Worm (Caenorhabditis elegans): ENCODE data around the gene Y69A2AR.1.
A peak's percentile ranks its signal among the peaks of the same experiment; 100 is the strongest.

Y69A2AR.1 gene

DNA sequence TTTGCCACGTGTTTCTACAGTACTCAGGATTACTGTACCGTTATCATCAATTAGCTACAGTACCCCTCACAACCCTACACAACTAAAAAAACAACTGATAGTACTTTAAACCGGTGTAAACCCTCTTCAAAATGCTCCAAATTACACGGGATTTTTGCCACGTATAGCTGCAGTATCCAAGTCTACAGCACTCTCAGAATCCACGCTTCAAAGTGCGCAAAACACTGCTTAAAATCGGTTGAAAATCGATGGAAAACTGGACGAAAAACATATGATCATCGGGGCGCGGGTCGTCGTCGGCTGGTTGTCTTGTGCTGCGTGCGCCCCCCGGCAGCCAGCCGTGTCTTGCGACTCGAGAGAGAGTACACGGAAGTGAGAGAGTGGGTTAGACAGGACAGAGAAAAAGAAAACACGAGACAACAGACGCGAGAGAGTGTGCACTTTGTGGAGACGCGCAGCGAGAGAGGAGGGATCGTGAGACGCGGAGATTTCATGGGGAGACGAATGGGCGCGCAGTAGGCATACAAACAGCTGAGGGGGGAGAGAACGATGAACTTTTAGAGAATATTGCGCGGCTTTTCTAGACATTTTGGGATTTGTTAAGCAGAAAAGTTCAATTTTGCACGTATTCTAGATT is 41.6 kb downstream of the Y69A2AR.1 start:
- TF ChIP-seq vab-7 (GFP tag; IDR thresholded peaks at IDR 0.05) (peak; percentile 40; the same call in 1 of the 2 replicates), spr-1 (tag; optimal IDR thresholded peaks at IDR 0.05) (peak; percentile 83), Y48G9A.11 (GFP tag; IDR thresholded peaks at IDR 0.05) (peak; percentile 53; the same call in 1 of the 2 replicates), Y105C5A.15 (GFP tag; IDR thresholded peaks at IDR 0.05) (no peak), aly-2 (tag; optimal IDR thresholded peaks at IDR 0.05) (no peak), pha-4 (GFP tag; IDR thresholded peaks at IDR 0.05) (peak; percentile 46), pha-4 (tag; optimal IDR thresholded peaks at IDR 0.05) (no peak), nhr-42 (GFP tag; IDR thresholded peaks at IDR 0.05) (no peak; the same call in 1 of the 2 replicates), nhr-76 (tag; optimal IDR thresholded peaks at IDR 0.05) (no peak), mep-1 (tag; optimal IDR thresholded peaks at IDR 0.05) (peak; percentile 91), snpc-1.2 (GFP tag; IDR thresholded peaks at IDR 0.05) (no peak), lin-29 (GFP tag; IDR thresholded peaks at IDR 0.05) (no peak), F44E2.7 (GFP tag; IDR thresholded peaks at IDR 0.05) (no peak), skn-1 (tag; optimal IDR thresholded peaks at IDR 0.05) (no peak), egl-27 (tag; optimal IDR thresholded peaks at IDR 0.05) (no peak), ctbp-1 (GFP tag; IDR thresholded peaks at IDR 0.05) (peak; percentile 68), daf-12 (tag; optimal IDR thresholded peaks at IDR 0.05) (no peak), nhr-48 (tag; optimal IDR thresholded peaks at IDR 0.05) (peak; percentile 51), lim-7 (GFP tag; IDR thresholded peaks at IDR 0.05) (0 out of 2 replicates have a peak, but pooled peaks have one; percentile 41), jun-1 (tag; optimal IDR thresholded peaks at IDR 0.05) (peak; percentile 3), D1046.2 (GFP tag; IDR thresholded peaks at IDR 0.05) (no peak), F26F4.8 (GFP tag; conservative IDR thresholded peaks at IDR 0.05) (no peak), hlh-11 (tag; optimal IDR thresholded peaks at IDR 0.05) (peak; percentile 99), hmg-1.1 (GFP tag; IDR thresholded peaks at IDR 0.05) (peak; percentile 96), Y75B8A.6 (GFP tag; IDR thresholded peaks at IDR 0.05) (no peak), dpl-1 (GFP tag; optimal IDR thresholded peaks at IDR 0.05) (peak; percentile 59), ztf-11 (tag; optimal IDR thresholded peaks at IDR 0.05) (no peak), spr-3 (GFP tag; optimal IDR thresholded peaks at IDR 0.05) (no peak), madf-5 (GFP tag; IDR thresholded peaks at IDR 0.05) (no peak), nhr-41 (GFP tag; IDR thresholded peaks at IDR 0.05) (no peak), zip-2 (tag; optimal IDR thresholded peaks at IDR 0.05) (no peak), nhr-6 (tag; optimal IDR thresholded peaks at IDR 0.05) (peak; percentile 83), F37D6.2 (tag; optimal IDR thresholded peaks at IDR 0.05) (peak; percentile 60), mxl-2 (GFP tag; conservative IDR thresholded peaks at IDR 0.05) (no peak; the same call in 1 of the 2 replicates), lin-15B (tag; optimal IDR thresholded peaks at IDR 0.05) (peak; percentile 19), ceh-32 (tag; optimal IDR thresholded peaks at IDR 0.05; ENCODE audit: poor library complexity) (no peak), daf-16 (GFP tag; optimal IDR thresholded peaks at IDR 0.05) (peak; percentile 17 to 43), daf-16 (tag; optimal IDR thresholded peaks at IDR 0.05) (peak; percentile 86), mdt-29 (GFP tag; IDR thresholded peaks at IDR 0.05) (no peak), Y5F2A.4 (GFP tag; optimal IDR thresholded peaks at IDR 0.05) (no peak), zag-1 (tag; optimal IDR thresholded peaks at IDR 0.05) (no peak), T26A8.4 (GFP tag; IDR thresholded peaks at IDR 0.05) (peak; percentile 62), ceh-44 (GFP tag; IDR thresholded peaks at IDR 0.05) (0 out of 2 replicates have a peak, but pooled peaks have one; percentile 44), lin-39 (tag; optimal IDR thresholded peaks at IDR 0.05) (no peak), duxl-1 (tag; optimal IDR thresholded peaks at IDR 0.05; ENCODE audit: poor library complexity) (peak; percentile 75), T20F7.1 (GFP tag; optimal IDR thresholded peaks at IDR 0.05) (peak; percentile 35), unc-130 (GFP tag; optimal IDR thresholded peaks at IDR 0.05) (peak; percentile 50), nhr-11 (tag; optimal IDR thresholded peaks at IDR 0.05) (peak; percentile 40), R02D3.7 (tag; optimal IDR thresholded peaks at IDR 0.05) (no peak), dmd-8 (GFP tag; IDR thresholded peaks at IDR 0.05) (no peak), lir-3 (tag; optimal IDR thresholded peaks at IDR 0.05) (no peak), tra-1 (GFP tag; IDR thresholded peaks at IDR 0.05) (peak; percentile 56; the same call in 1 of the 2 replicates)

Measured in whole organism, L4 larva.